Fruit fly (Drosophila melanogaster): Measurements from ENCODE around the gene GAA1.

Gene GAA1

DNA sequence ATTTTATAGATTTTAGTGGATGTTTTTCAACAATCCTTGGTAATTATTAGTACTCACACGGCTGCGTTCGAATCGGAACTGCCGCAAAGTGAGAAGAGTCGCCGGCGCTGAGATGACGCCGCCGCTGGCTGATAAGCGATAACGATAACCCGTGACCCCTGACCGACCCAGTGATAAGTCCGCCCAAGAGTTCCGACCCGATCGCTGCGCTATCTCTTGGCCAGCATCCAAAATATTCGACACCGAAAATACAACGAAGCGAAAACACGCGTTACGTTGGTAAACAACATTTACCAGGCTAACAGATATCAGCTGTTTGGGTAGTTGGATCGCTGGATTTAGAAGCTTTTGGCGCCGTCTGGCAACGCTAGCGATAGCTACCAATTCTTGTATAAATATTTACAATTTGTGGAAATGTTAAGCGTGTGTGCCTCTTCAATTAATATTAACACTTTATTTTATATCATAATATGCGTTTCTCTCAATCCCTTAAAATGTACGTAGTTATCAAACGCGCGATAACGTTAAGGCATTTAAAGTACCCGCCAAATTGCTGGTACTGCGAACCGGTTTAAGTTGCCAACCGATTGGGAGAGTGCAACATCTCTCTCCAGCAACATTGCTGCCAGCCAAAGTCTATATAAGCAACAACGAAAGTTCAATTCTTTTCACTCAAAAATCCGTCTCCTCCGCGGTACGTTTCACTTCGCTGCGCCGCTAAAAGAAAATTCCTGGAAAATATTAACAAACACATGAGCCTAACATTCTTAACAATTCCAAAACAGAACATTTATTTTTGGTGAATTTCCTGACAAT, 43.5 kb upstream of the GAA1 start, which contains the start of the genes Shmt and CG3726 (continued):
- TF ChIP-seq svp (GFP tag) (peak; percentile 98), Lpt (GFP tag; optimal IDR thresholded peaks at IDR 0.05) (no peak), salr (GFP tag; optimal IDR thresholded peaks at IDR 0.05) (no peak), Smox (GFP tag; optimal IDR thresholded peaks at IDR 0.05) (no peak), CG6276 (GFP tag; optimal IDR thresholded peaks at IDR 0.05) (no peak), topi (GFP tag; optimal IDR thresholded peaks at IDR 0.05) (peak; percentile 49), CG7368 (GFP tag; optimal IDR thresholded peaks at IDR 0.05) (no peak), Eip75B (GFP tag; optimal IDR thresholded peaks at IDR 0.05) (no peak), Eip93F (GFP tag; optimal IDR thresholded peaks at IDR 0.05) (no peak), CG6854 (GFP tag; optimal IDR thresholded peaks at IDR 0.05) (peak; percentile 46), Ets96B (tag; optimal IDR thresholded peaks at IDR 0.05) (no peak), Sox14 (GFP tag; optimal IDR thresholded peaks at IDR 0.05) (no peak), CG4318 (GFP tag; optimal IDR thresholded peaks at IDR 0.05) (no peak), Eip78C (GFP tag) (peak; percentile 73), CG34406 (GFP tag; optimal IDR thresholded peaks at IDR 0.05) (no peak), CG6163 (GFP tag; IDR thresholded peaks at IDR 0.05) (peak; percentile 41; the same call in 1 of the 3 replicates), CG8632 (GFP tag; optimal IDR thresholded peaks at IDR 0.05) (no peak), Gug (GFP tag; IDR thresholded peaks at IDR 0.05) (no peak), Blimp-1 (GFP tag; optimal IDR thresholded peaks at IDR 0.05) (no peak), Sox15 (GFP tag; optimal IDR thresholded peaks at IDR 0.05) (no peak), CG32006 (GFP tag; optimal IDR thresholded peaks at IDR 0.05) (no peak), Sox102F (GFP tag; optimal IDR thresholded peaks at IDR 0.05) (peak; percentile 52), pdm3 (GFP tag; optimal IDR thresholded peaks at IDR 0.05) (no peak), ss (GFP tag; optimal IDR thresholded peaks at IDR 0.05) (peak in 1 of 2 experiments; percentile 42), acj6 (GFP tag; optimal IDR thresholded peaks at IDR 0.05) (no peak), Hr39 (GFP tag; optimal IDR thresholded peaks at IDR 0.05) (no peak), CG3919 (GFP tag; optimal IDR thresholded peaks at IDR 0.05) (peak; percentile 14), CG8119 (GFP tag; IDR thresholded peaks at IDR 0.05) (peak; percentile 12; the same call in 1 of the 3 replicates), esn (GFP tag; optimal IDR thresholded peaks at IDR 0.05) (no peak), CG6808 (GFP tag; optimal IDR thresholded peaks at IDR 0.05) (no peak), fd59A (GFP tag; optimal IDR thresholded peaks at IDR 0.05) (no peak), dac (GFP tag; optimal IDR thresholded peaks at IDR 0.05) (no peak), CG11762 (GFP tag; optimal IDR thresholded peaks at IDR 0.05; ENCODE audit: insufficient read depth) (no peak)

DNA sequence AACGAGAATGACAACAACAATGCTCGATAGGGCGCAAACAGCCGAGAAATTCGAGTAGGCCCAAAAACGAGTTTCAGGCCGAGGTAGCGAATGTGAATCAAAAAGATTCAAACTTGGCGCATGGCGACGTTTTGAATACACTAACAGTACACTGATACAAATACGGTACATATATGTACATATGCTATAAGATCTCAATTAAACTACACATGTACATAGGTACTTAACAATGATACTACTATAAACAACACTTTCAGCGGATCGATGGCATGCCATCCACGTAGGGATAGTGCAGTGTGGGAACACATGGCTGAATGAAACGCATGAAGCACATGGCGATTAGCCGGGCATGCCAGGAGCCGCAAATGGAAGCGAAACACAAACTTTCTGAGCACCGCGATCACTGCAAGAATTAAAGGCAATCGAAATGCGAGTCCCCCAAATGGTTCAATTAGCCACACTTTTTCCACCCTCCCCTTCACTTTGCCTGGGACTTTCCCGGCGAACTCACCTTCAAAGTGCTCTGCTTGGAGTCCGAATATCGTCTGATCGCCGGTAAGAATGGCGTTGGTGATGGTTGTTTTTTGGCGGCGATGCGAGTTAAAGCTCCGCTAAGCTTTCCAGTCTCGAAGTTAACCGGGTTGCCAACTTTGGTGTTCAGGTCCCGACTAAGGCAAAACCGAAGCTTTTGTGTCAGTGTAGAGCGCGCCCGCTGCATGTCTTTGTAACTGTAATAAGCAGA, 42.8 kb upstream of the GAA1 start:
- TF ChIP-seq CG16779 (tag; optimal IDR thresholded peaks at IDR 0.05) (peak; percentile 19), CG10631 (GFP tag; optimal IDR thresholded peaks at IDR 0.05) (peak; percentile 22), CG3919 (GFP tag; optimal IDR thresholded peaks at IDR 0.05) (peak; percentile 18), esn (GFP tag; optimal IDR thresholded peaks at IDR 0.05) (peak; percentile 13), achi (GFP tag; optimal IDR thresholded peaks at IDR 0.05) (no peak), ss (GFP tag; optimal IDR thresholded peaks at IDR 0.05) (peak in 1 of 2 experiments; percentile 40), Eip93F (GFP tag; optimal IDR thresholded peaks at IDR 0.05) (no peak), Sox102F (GFP tag; optimal IDR thresholded peaks at IDR 0.05) (peak; percentile 3), CG31627 (GFP tag; optimal IDR thresholded peaks at IDR 0.05) (peak; percentile 18), OdsH (GFP tag; optimal IDR thresholded peaks at IDR 0.05) (no peak), CG32006 (GFP tag; optimal IDR thresholded peaks at IDR 0.05) (peak; percentile 45), vri (GFP tag; optimal IDR thresholded peaks at IDR 0.05) (no peak), Eip78C (GFP tag) (peak; percentile 62), eg (GFP tag; IDR thresholded peaks at IDR 0.05) (0 out of 3 replicates have a peak, but pooled peaks have one; percentile 38), acj6 (GFP tag; optimal IDR thresholded peaks at IDR 0.05) (peak; percentile 13), CG8632 (GFP tag; optimal IDR thresholded peaks at IDR 0.05) (peak; percentile 15), Ets21C (GFP tag; optimal IDR thresholded peaks at IDR 0.05) (peak; percentile 13), CG6808 (GFP tag; optimal IDR thresholded peaks at IDR 0.05) (peak; percentile 3), CG7368 (GFP tag; optimal IDR thresholded peaks at IDR 0.05) (no peak), CG6792 (GFP tag; optimal IDR thresholded peaks at IDR 0.05) (peak; percentile 8), topi (GFP tag; optimal IDR thresholded peaks at IDR 0.05) (peak; percentile 16), CG15336 (GFP tag; IDR thresholded peaks at IDR 0.05) (peak; percentile 67; the same call in 1 of the 2 replicates), net (GFP tag; optimal IDR thresholded peaks at IDR 0.05) (peak; percentile 40), Hr39 (GFP tag; optimal IDR thresholded peaks at IDR 0.05) (peak; percentile 9)
